Worm (Caenorhabditis elegans): ENCODE data around the gene srx-78.

DNA sequence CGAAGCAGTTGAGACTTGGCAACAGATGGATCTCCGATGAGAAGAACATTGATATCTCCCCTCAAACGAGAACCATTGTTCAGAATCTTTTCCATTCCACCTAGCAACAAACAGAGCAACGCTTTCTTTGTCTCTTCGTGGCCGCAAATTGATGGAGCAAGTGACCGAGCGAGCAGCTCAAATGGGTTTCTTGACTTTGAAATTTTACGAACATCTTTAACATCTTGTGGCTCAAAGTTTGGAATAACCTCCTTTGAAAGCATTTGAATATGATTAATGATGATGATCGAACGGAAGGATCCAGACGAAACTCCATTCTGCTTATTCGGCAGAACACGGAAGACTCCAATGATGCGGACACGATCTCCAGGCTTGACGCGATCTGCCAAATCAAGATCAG lies 36.4 kb upstream of the srx-78 start:
- TF ChIP-seq ama-1 (optimal IDR thresholded peaks at IDR 0.05) (no peak), tbx-37 (GFP tag; conservative IDR thresholded peaks at IDR 0.05) (no peak)

Data from whole organism, early embryonic.